Worm (Caenorhabditis elegans): Measurements from ENCODE around the gene unc-3.

DNA sequence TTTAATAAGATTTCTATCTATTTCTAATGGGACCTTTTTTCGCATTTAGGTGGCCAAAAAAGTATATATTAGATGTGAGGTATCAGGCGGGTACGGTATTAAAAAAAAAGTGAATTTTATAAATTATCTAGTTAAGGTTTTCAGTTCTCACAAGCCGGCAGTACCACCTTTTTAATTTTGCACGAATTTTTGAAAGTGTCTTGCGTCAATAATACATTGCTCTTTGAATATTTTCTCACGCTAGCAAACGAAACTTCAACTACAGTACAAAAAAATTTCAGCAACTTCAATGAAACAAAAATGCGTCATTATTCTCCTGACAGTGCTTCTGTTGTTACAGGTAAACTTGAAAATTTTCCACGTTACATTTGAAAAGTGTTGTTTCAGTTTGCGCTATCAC, 33.6 kb downstream of the unc-3 start, which contains the start of gene F42D1.4:
- TF ChIP-seq nfya-1 (tag; optimal IDR thresholded peaks at IDR 0.05; ENCODE audit: borderline replicate concordance, insufficient read depth) (no peak), snpc-1.1 (tag; optimal IDR thresholded peaks at IDR 0.05; ENCODE audit: insufficient read depth) (no peak), T26A5.8 (tag; optimal IDR thresholded peaks at IDR 0.05) (no peak), lin-26 (GFP tag; IDR thresholded peaks at IDR 0.05) (no peak), ceh-100 (GFP tag; IDR thresholded peaks at IDR 0.05) (no peak), pha-4 (tag; optimal IDR thresholded peaks at IDR 0.05) (no peak), ceh-58 (GFP tag; IDR thresholded peaks at IDR 0.05) (no peak), B0336.3 (GFP tag; IDR thresholded peaks at IDR 0.05) (no peak)
